Fruit fly (Drosophila melanogaster) whole organism, prepupa: Measurements from ENCODE around the gene CG14042.

ENCODE experiments used
- Blimp-1 ChIP-seq: fragments of 200-800 bp; sonication (Bioruptor generic); optimal IDR thresholded peaks from 3 replicates; lab custom pipeline; 2017; ENCODE audit warnings: missing biosample characterization, missing genetic modification characterization, mild to moderate bottlenecking, moderate library complexity, missing genetic modification reagents
- CG10631 ChIP-seq: fragments of 200-800 bp; sonication (Bioruptor generic); optimal IDR thresholded peaks from 2 replicates; lab custom pipeline; 2016; ENCODE audit warnings: missing biosample characterization, missing genetic modification characterization
- CG11762 ChIP-seq: fragments of 200-800 bp; sonication (Bioruptor generic); optimal IDR thresholded peaks from 3 replicates; lab custom pipeline; 2016; ENCODE audit warnings: missing biosample characterization, missing genetic modification characterization; ENCODE audit not compliant: insufficient read depth
- CG15336 ChIP-seq: fragments of 200-800 bp; sonication (Bioruptor generic); IDR thresholded peaks from 2 replicates; pipeline ENCODE4 v1.3.6; 2022; ENCODE audit warnings: missing biosample characterization, missing genetic modification characterization
- CG1621 ChIP-seq: fragments of 200-800 bp; sonication (Bioruptor generic); optimal IDR thresholded peaks from 3 replicates; lab custom pipeline; 2018; ENCODE audit warnings: missing biosample characterization, mild to moderate bottlenecking, missing genetic modification characterization
- CG16779 ChIP-seq: fragments of 200-800 bp; sonication (Bioruptor generic); optimal IDR thresholded peaks from 3 replicates; lab custom pipeline; 2017; ENCODE audit warnings: missing biosample characterization, mild to moderate bottlenecking, missing genetic modification characterization
- CG31627 ChIP-seq: fragments of 200-800 bp; sonication (Bioruptor generic); optimal IDR thresholded peaks from 3 replicates; lab custom pipeline; 2016; ENCODE audit warnings: missing biosample characterization, missing genetic modification characterization
- CG32006 ChIP-seq: fragments of 200-800 bp; sonication (Bioruptor generic); optimal IDR thresholded peaks from 3 replicates; lab custom pipeline; 2017; ENCODE audit warnings: missing biosample characterization, mild to moderate bottlenecking, missing genetic modification characterization
- CG34406 ChIP-seq: fragments of 200-800 bp; sonication (Bioruptor generic); optimal IDR thresholded peaks from 3 replicates; lab custom pipeline; 2016; ENCODE audit warnings: missing biosample characterization, missing genetic modification characterization
- CG3919 ChIP-seq: fragments of 200-800 bp; sonication (Bioruptor generic); optimal IDR thresholded peaks from 3 replicates; lab custom pipeline; 2016; ENCODE audit warnings: missing biosample characterization, missing genetic modification characterization
- CG4318 ChIP-seq: fragments of 200-800 bp; sonication (Bioruptor generic); optimal IDR thresholded peaks from 3 replicates; lab custom pipeline; 2017; ENCODE audit warnings: missing biosample characterization, mild to moderate bottlenecking, missing genetic modification characterization
- CG6163 ChIP-seq: fragments of 200-800 bp; sonication (Bioruptor generic); IDR thresholded peaks from 3 replicates; pipeline ENCODE4 v1.3.6; 2022; ENCODE audit warnings: missing biosample characterization, missing genetic modification characterization
- CG6276 ChIP-seq: fragments of 200-800 bp; sonication (Bioruptor generic); optimal IDR thresholded peaks from 2 replicates; lab custom pipeline; 2017; ENCODE audit warnings: missing biosample characterization, mild to moderate bottlenecking, missing genetic modification characterization
- CG6792 ChIP-seq: fragments of 200-800 bp; sonication (Bioruptor generic); optimal IDR thresholded peaks from 3 replicates; lab custom pipeline; 2016; ENCODE audit warnings: missing biosample characterization, missing genetic modification characterization
- CG6808 ChIP-seq: fragments of 200-800 bp; sonication (Bioruptor generic); optimal IDR thresholded peaks from 3 replicates; lab custom pipeline; 2017; ENCODE audit warnings: missing biosample characterization, missing genetic modification characterization, mild to moderate bottlenecking, moderate library complexity, missing genetic modification reagents
- CG8119 ChIP-seq: fragments of 200-800 bp; sonication (Bioruptor generic); IDR thresholded peaks from 3 replicates; pipeline ENCODE4 v1.3.6; 2022; ENCODE audit warnings: missing biosample characterization, missing genetic modification characterization
- CG8319 ChIP-seq: fragments of 200-800 bp; sonication (Bioruptor generic); optimal IDR thresholded peaks from 3 replicates; lab custom pipeline; 2016; ENCODE audit warnings: missing biosample characterization, missing genetic modification characterization
- CG8632 ChIP-seq: fragments of 200-800 bp; sonication (Bioruptor generic); optimal IDR thresholded peaks from 3 replicates; lab custom pipeline; 2016; ENCODE audit warnings: missing biosample characterization, missing genetic modification characterization
- CG9139 ChIP-seq: fragments of 200-800 bp; sonication (Bioruptor generic); optimal IDR thresholded peaks from 3 replicates; lab custom pipeline; 2017; ENCODE audit warnings: missing biosample characterization, mild to moderate bottlenecking, missing genetic modification characterization
- Eip75B ChIP-seq: fragments of 200-800 bp; sonication (Bioruptor generic); optimal IDR thresholded peaks from 3 replicates; lab custom pipeline; 2016; ENCODE audit warnings: missing biosample characterization, missing genetic modification characterization
- Eip78C ChIP-seq: fragments of 200-800 bp; sonication (Bioruptor generic); peaks from one replicate; lab custom pipeline; 2016; ENCODE audit warnings: missing biosample characterization, missing genetic modification characterization
- Eip93F ChIP-seq: fragments of 200-800 bp; sonication (Bioruptor generic); optimal IDR thresholded peaks from 2 replicates; lab custom pipeline; 2016; ENCODE audit warnings: missing biosample characterization, mild to moderate bottlenecking, missing genetic modification characterization
- Ets21C ChIP-seq: fragments of 200-800 bp; sonication (Bioruptor generic); optimal IDR thresholded peaks from 3 replicates; lab custom pipeline; 2016; ENCODE audit warnings: missing biosample characterization, missing genetic modification characterization
- Ets96B ChIP-seq: fragments of 200-800 bp; optimal IDR thresholded peaks from 2 replicates; lab custom pipeline; 2019; ENCODE audit warnings: missing biosample characterization, mild to moderate bottlenecking, missing genetic modification characterization, moderate library complexity
- Hr38 ChIP-seq: sonication (Bioruptor generic); optimal IDR thresholded peaks from 2 replicates; lab custom pipeline; 2016; ENCODE audit warnings: missing biosample characterization, missing genetic modification characterization
- Hr39 ChIP-seq: fragments of 200-800 bp; sonication (Bioruptor generic); optimal IDR thresholded peaks from 2 replicates; lab custom pipeline; 2016; ENCODE audit warnings: missing biosample characterization, missing genetic modification characterization
- Hr4 ChIP-seq: fragments of 200-800 bp; sonication (Bioruptor generic); optimal IDR thresholded peaks from 3 replicates; lab custom pipeline; 2016; ENCODE audit warnings: missing biosample characterization, missing genetic modification characterization
- Lpt ChIP-seq: fragments of 200-800 bp; sonication (Bioruptor generic); optimal IDR thresholded peaks from 3 replicates; lab custom pipeline; 2016; ENCODE audit warnings: missing biosample characterization, missing genetic modification characterization
- OdsH ChIP-seq: fragments of 200-800 bp; sonication (Bioruptor generic); optimal IDR thresholded peaks from 3 replicates; lab custom pipeline; 2016; ENCODE audit warnings: missing biosample characterization, missing genetic modification characterization
- Smox ChIP-seq: fragments of 200-800 bp; sonication (Bioruptor generic); optimal IDR thresholded peaks from 3 replicates; lab custom pipeline; 2016; ENCODE audit warnings: missing biosample characterization, missing genetic modification characterization
- Sox102F ChIP-seq: fragments of 200-800 bp; sonication (Bioruptor generic); optimal IDR thresholded peaks from 2 replicates; lab custom pipeline; 2016; ENCODE audit warnings: missing biosample characterization, mild to moderate bottlenecking, missing genetic modification characterization
- Sox14 ChIP-seq: fragments of 200-800 bp; sonication (Bioruptor generic); optimal IDR thresholded peaks from 3 replicates; lab custom pipeline; 2016; ENCODE audit warnings: missing biosample characterization, missing genetic modification characterization
- Sox15 ChIP-seq: fragments of 200-800 bp; sonication (Bioruptor generic); optimal IDR thresholded peaks from 3 replicates; lab custom pipeline; 2016; ENCODE audit warnings: missing biosample characterization, missing genetic modification characterization
- achi ChIP-seq: fragments of 200-800 bp; sonication (Bioruptor generic); optimal IDR thresholded peaks from 3 replicates; lab custom pipeline; 2016; ENCODE audit warnings: missing biosample characterization, missing genetic modification characterization
- acj6 ChIP-seq: fragments of 200-800 bp; sonication (Bioruptor generic); optimal IDR thresholded peaks from 3 replicates; lab custom pipeline; 2016; ENCODE audit warnings: missing biosample characterization, missing genetic modification characterization
- dac ChIP-seq: fragments of 200-800 bp; sonication (Bioruptor generic); optimal IDR thresholded peaks from 2 replicates; lab custom pipeline; 2017; ENCODE audit warnings: missing biosample characterization, mild to moderate bottlenecking, missing genetic modification characterization
- esn ChIP-seq: fragments of 200-800 bp; sonication (Bioruptor generic); optimal IDR thresholded peaks from 2 replicates; lab custom pipeline; 2016; ENCODE audit warnings: missing biosample characterization, mild to moderate bottlenecking, missing genetic modification characterization, moderate library complexity
- fd59A ChIP-seq: fragments of 200-800 bp; sonication (Bioruptor generic); optimal IDR thresholded peaks from 2 replicates; lab custom pipeline; 2017; ENCODE audit warnings: missing biosample characterization, mild to moderate bottlenecking, missing genetic modification characterization, missing genetic modification reagents
- fd85E ChIP-seq: fragments of 200-800 bp; sonication (Bioruptor generic); optimal IDR thresholded peaks from 3 replicates; lab custom pipeline; 2016; ENCODE audit warnings: missing biosample characterization, missing genetic modification characterization
- fkh ChIP-seq: fragments of 200-800 bp; sonication (Bioruptor generic); optimal IDR thresholded peaks from 3 replicates; lab custom pipeline; 2017; ENCODE audit warnings: missing biosample characterization, mild to moderate bottlenecking, missing genetic modification characterization, moderate library complexity
- net ChIP-seq: fragments of 200-800 bp; sonication (Bioruptor generic); optimal IDR thresholded peaks from 3 replicates; lab custom pipeline; 2016; ENCODE audit warnings: missing biosample characterization, missing genetic modification characterization
- pdm3 ChIP-seq: fragments of 200-800 bp; sonication (Bioruptor generic); optimal IDR thresholded peaks from 3 replicates; lab custom pipeline; 2016; ENCODE audit warnings: missing biosample characterization, missing genetic modification characterization
- spab ChIP-seq: fragments of 200-800 bp; sonication (Bioruptor generic); optimal IDR thresholded peaks from 2 replicates; lab custom pipeline; 2017; ENCODE audit warnings: missing biosample characterization, mild to moderate bottlenecking, missing genetic modification characterization, missing genetic modification reagents
- ss ChIP-seq, 2 experiments: fragments of 200-800 bp; sonication (Bioruptor generic); optimal IDR thresholded peaks; 2 replicates in 1 of 2; 3 replicates in 1 of 2; lab custom pipeline; 2017 to 2018; ENCODE audit warnings: mild to moderate bottlenecking in 2 of 2, missing biosample characterization in 2 of 2, missing genetic modification characterization in 2 of 2, moderate library complexity in 1 of 2
- svp ChIP-seq: fragments of 200-800 bp; sonication (Bioruptor generic); peaks from one replicate; lab custom pipeline; 2016; ENCODE audit warnings: missing biosample characterization, missing genetic modification characterization
- topi ChIP-seq: fragments of 200-800 bp; sonication (Bioruptor generic); optimal IDR thresholded peaks from 3 replicates; lab custom pipeline; 2016; ENCODE audit warnings: missing biosample characterization, missing genetic modification characterization
- vri ChIP-seq: fragments of 200-800 bp; sonication (Bioruptor generic); optimal IDR thresholded peaks from 3 replicates; lab custom pipeline; 2016; ENCODE audit warnings: missing biosample characterization, mild to moderate bottlenecking, missing genetic modification characterization

Gene CG14042

dm6 chr2L:5043043-5043442, 5.5 kb downstream of the CG14042 start, which contains the start of the genes CG33995, CG44000 and CG44001 (continued):
- TF ChIP-seq Eip93F (no peak), Sox15 (GFP tag; lab: Kevin White, UChicago) (no peak), vri (GFP tag; lab: Kevin White, UChicago) (peak; percentile 66), OdsH (GFP tag; lab: Kevin White, UChicago) (peak; percentile 33), CG8319 (GFP tag; lab: Kevin White, UChicago) (no peak), CG6792 (peak; percentile 2), pdm3 (GFP tag; lab: Kevin White, UChicago) (peak; percentile 37), Sox102F (no peak), dac (GFP tag; lab: Kevin White, UChicago) (no peak), CG6808 (GFP tag; lab: Kevin White, UChicago) (no peak), CG6163 (no peak), spab (GFP tag; lab: Kevin White, UChicago) (no peak)

dm6 chr2L:5043495-5044146, 6.1 kb downstream of the CG14042 start:
- TF ChIP-seq fd85E (GFP tag; lab: Kevin White, UChicago) (no peak), Ets21C (GFP tag; lab: Kevin White, UChicago) (peak; percentile 62), Sox102F (peak; percentile 70), net (GFP tag; lab: Kevin White, UChicago) (peak; percentile 68), CG6163 (peak; percentile 86), CG6792 (peak; percentile 53), Hr39 (GFP tag; lab: Kevin White, UChicago) (peak; percentile 72), Sox14 (GFP tag; lab: Kevin White, UChicago) (peak; percentile 61), fkh (GFP tag; lab: Kevin White, UChicago) (no peak), dac (GFP tag; lab: Kevin White, UChicago) (peak; percentile 75), pdm3 (GFP tag; lab: Kevin White, UChicago) (peak; percentile 80), acj6 (GFP tag; lab: Kevin White, UChicago) (peak; percentile 77), CG32006 (GFP tag; lab: Kevin White, UChicago) (peak; percentile 87), CG4318 (peak; percentile 76), OdsH (GFP tag; lab: Kevin White, UChicago) (peak; percentile 85), svp (peak; percentile 85), Blimp-1 (GFP tag; lab: Kevin White, UChicago) (peak; percentile 48), topi (GFP tag; lab: Kevin White, UChicago) (peak; percentile 62), Lpt (peak; percentile 78), esn (peak; percentile 70), CG34406 (peak; percentile 56), Ets96B (tag; lab: Kevin White, UChicago) (peak; percentile 57), CG1621 (peak; percentile 49), vri (GFP tag; lab: Kevin White, UChicago) (no peak), CG11762 (peak; percentile 30), Hr4 (GFP tag; lab: Kevin White, UChicago) (peak; percentile 79), CG16779 (tag; lab: Kevin White, UChicago) (peak; percentile 63), ss (GFP tag; optimal IDR thresholded peaks at IDR 0.05; lab: Kevin White, UChicago) (peak; percentile 25 to 27), CG8632 (peak; percentile 45), Eip93F (peak; percentile 10), Hr38 (no peak), Smox (peak; percentile 61), Eip75B (GFP tag; lab: Kevin White, UChicago) (peak; percentile 53), CG8119 (GFP tag; lab: Robert Waterston, UW) (peak; percentile 74), CG31627 (GFP tag; lab: Kevin White, UChicago) (peak; percentile 73), CG6276 (GFP tag; lab: Kevin White, UChicago) (peak; percentile 72), CG9139 (GFP tag; lab: Kevin White, UChicago) (no peak), CG6808 (GFP tag; lab: Kevin White, UChicago) (peak; percentile 61), CG10631 (GFP tag; lab: Kevin White, UChicago) (peak; percentile 79), CG15336 (GFP tag; lab: Robert Waterston, UW) (peak; percentile 67), Sox15 (GFP tag; lab: Kevin White, UChicago) (peak; percentile 30), CG3919 (GFP tag; lab: Kevin White, UChicago) (peak; percentile 69), fd59A (GFP tag; lab: Kevin White, UChicago) (peak; percentile 8), achi (GFP tag; lab: Kevin White, UChicago) (peak; percentile 72), Eip78C (GFP tag; lab: Kevin White, UChicago) (peak; percentile 75)
